Fruit fly (Drosophila melanogaster): Measurements from ENCODE around the gene CG8478.
A peak's percentile ranks its signal among the peaks of the same experiment; 100 is the strongest.

Gene CG8478

dm6 chr3R:9747900-9748663 is 15.4 kb upstream of the CG8478 start:
- TF ChIP-seq Sox14 (GFP tag; optimal IDR thresholded peaks at IDR 0.05) (no peak), Ets21C (GFP tag; optimal IDR thresholded peaks at IDR 0.05) (no peak), pdm3 (GFP tag; optimal IDR thresholded peaks at IDR 0.05) (no peak), Eip93F (GFP tag; optimal IDR thresholded peaks at IDR 0.05) (no peak), Ets96B (tag; optimal IDR thresholded peaks at IDR 0.05) (no peak), CG9139 (GFP tag; optimal IDR thresholded peaks at IDR 0.05) (no peak), fd59A (GFP tag; optimal IDR thresholded peaks at IDR 0.05) (no peak), Eip75B (GFP tag; optimal IDR thresholded peaks at IDR 0.05) (no peak)

dm6 chr3R:9754487-9754886 is 9.0 kb upstream of the CG8478 start, which contains the start of gene Tti1:
Gene Tti1 (minus strand): TSS chr3R:9754686.
- TF ChIP-seq Eip78C (GFP tag) (no peak), Eip93F (GFP tag; optimal IDR thresholded peaks at IDR 0.05) (no peak), CG3032 (tag; optimal IDR thresholded peaks at IDR 0.05) (no peak), vri (GFP tag; optimal IDR thresholded peaks at IDR 0.05) (no peak), CG11762 (GFP tag; optimal IDR thresholded peaks at IDR 0.05; ENCODE audit: insufficient read depth) (no peak), net (GFP tag; optimal IDR thresholded peaks at IDR 0.05) (no peak), CG15336 (GFP tag; IDR thresholded peaks at IDR 0.05) (no peak), Blimp-1 (GFP tag; optimal IDR thresholded peaks at IDR 0.05) (no peak), Smox (GFP tag; optimal IDR thresholded peaks at IDR 0.05) (no peak), eg (GFP tag; IDR thresholded peaks at IDR 0.05) (no peak), topi (GFP tag; optimal IDR thresholded peaks at IDR 0.05) (no peak), OdsH (GFP tag; optimal IDR thresholded peaks at IDR 0.05) (no peak), CG8119 (GFP tag; IDR thresholded peaks at IDR 0.05) (no peak)

dm6 chr3R:9756187-9756586 is 7.3 kb upstream of the CG8478 start, which contains the start of the genes Alg12 and Rpt3R:
Gene Alg12 (plus strand): TSS chr3R:9756491.
Gene Rpt3R (minus strand): TSS chr3R:9756510.
- TF ChIP-seq Ets96B (tag; optimal IDR thresholded peaks at IDR 0.05) (no peak), CG6792 (GFP tag; optimal IDR thresholded peaks at IDR 0.05) (no peak), Gug (GFP tag; IDR thresholded peaks at IDR 0.05) (no peak), CG6808 (GFP tag; optimal IDR thresholded peaks at IDR 0.05) (no peak), CG32006 (GFP tag; optimal IDR thresholded peaks at IDR 0.05) (no peak), fd59A (GFP tag; optimal IDR thresholded peaks at IDR 0.05) (no peak), cyc (GFP tag; optimal IDR thresholded peaks at IDR 0.05) (no peak), eg (GFP tag; IDR thresholded peaks at IDR 0.05) (no peak), net (GFP tag; optimal IDR thresholded peaks at IDR 0.05) (no peak), CG8119 (GFP tag; IDR thresholded peaks at IDR 0.05) (no peak), Met (GFP tag; optimal IDR thresholded peaks at IDR 0.05) (no peak), Hr39 (GFP tag; optimal IDR thresholded peaks at IDR 0.05) (no peak), Hr4 (GFP tag; optimal IDR thresholded peaks at IDR 0.05) (no peak), CG6276 (GFP tag; optimal IDR thresholded peaks at IDR 0.05) (no peak), Eip78C (GFP tag) (no peak), topi (GFP tag; optimal IDR thresholded peaks at IDR 0.05) (no peak), svp (GFP tag) (no peak)

- TF ChIP-seq Smox (GFP tag; optimal IDR thresholded peaks at IDR 0.05) (no peak), fkh (GFP tag; optimal IDR thresholded peaks at IDR 0.05) (no peak), fd59A (GFP tag; optimal IDR thresholded peaks at IDR 0.05) (no peak), CG10631 (GFP tag; optimal IDR thresholded peaks at IDR 0.05) (no peak), lz (GFP tag; optimal IDR thresholded peaks at IDR 0.05) (no peak), CG9139 (GFP tag; optimal IDR thresholded peaks at IDR 0.05) (no peak), Sox15 (GFP tag; optimal IDR thresholded peaks at IDR 0.05) (no peak), net (GFP tag; optimal IDR thresholded peaks at IDR 0.05) (no peak), vri (GFP tag; optimal IDR thresholded peaks at IDR 0.05) (no peak), Eip78C (GFP tag) (no peak), topi (GFP tag; optimal IDR thresholded peaks at IDR 0.05) (no peak), Eip75B (GFP tag; optimal IDR thresholded peaks at IDR 0.05) (no peak), Blimp-1 (GFP tag; optimal IDR thresholded peaks at IDR 0.05) (no peak), cyc (GFP tag; optimal IDR thresholded peaks at IDR 0.05) (no peak), Gug (GFP tag; IDR thresholded peaks at IDR 0.05) (no peak), CG8632 (GFP tag; optimal IDR thresholded peaks at IDR 0.05) (no peak), dsx (GFP tag; optimal IDR thresholded peaks at IDR 0.05; ENCODE audit: poor library complexity, severe bottlenecking) (no peak), CG1621 (tag; optimal IDR thresholded peaks at IDR 0.05) (no peak), CG3919 (GFP tag; optimal IDR thresholded peaks at IDR 0.05) (no peak), CG6854 (GFP tag; optimal IDR thresholded peaks at IDR 0.05) (no peak), CG11762 (GFP tag; optimal IDR thresholded peaks at IDR 0.05; ENCODE audit: insufficient read depth) (no peak), CG7368 (GFP tag; optimal IDR thresholded peaks at IDR 0.05) (no peak), Met (GFP tag; optimal IDR thresholded peaks at IDR 0.05) (no peak), CG3032 (tag; optimal IDR thresholded peaks at IDR 0.05) (peak; percentile 36), CG6276 (GFP tag; optimal IDR thresholded peaks at IDR 0.05) (no peak), pdm3 (GFP tag; optimal IDR thresholded peaks at IDR 0.05) (no peak), CG6808 (GFP tag; optimal IDR thresholded peaks at IDR 0.05) (no peak), Hr4 (GFP tag; optimal IDR thresholded peaks at IDR 0.05) (no peak)
These were observed 3.9 kb upstream of the CG8478 start, which contains the start of gene Mpi for dm6 chr3R:9759360-9760191. Gene Mpi (plus strand): TSS chr3R:9759622.
